Fruit fly (Drosophila melanogaster): ENCODE results near the gene CG6282.

CG6282 gene

dm6 chr3L:8584086-8584485 lies 20.4 kb upstream of the CG6282 start (continued):
- TF ChIP-seq CG4854 (GFP tag; optimal IDR thresholded peaks at IDR 0.05) (no peak), da (GFP tag; optimal IDR thresholded peaks at IDR 0.05) (no peak), CG31365 (tag; optimal IDR thresholded peaks at IDR 0.05) (peak; percentile 26), Opbp (GFP tag; IDR thresholded peaks at IDR 0.05; ENCODE audit: partially characterized antibody) (no peak), CG12155 (GFP tag; optimal IDR thresholded peaks at IDR 0.05) (no peak), az2 (GFP tag; optimal IDR thresholded peaks at IDR 0.05) (no peak), Aef1 (GFP tag; IDR thresholded peaks at IDR 0.05) (no peak), CG7928 (GFP tag; optimal IDR thresholded peaks at IDR 0.05) (no peak), Fer1 (GFP tag; optimal IDR thresholded peaks at IDR 0.05) (peak; percentile 61), GATAe (GFP tag; conservative IDR thresholded peaks at IDR 0.05) (no peak), CG3163 (GFP tag; optimal IDR thresholded peaks at IDR 0.05) (no peak), fd3F (GFP tag; optimal IDR thresholded peaks at IDR 0.05) (peak; percentile 24), HLH4C (GFP tag; IDR thresholded peaks at IDR 0.05; ENCODE audit: partially characterized antibody) (no peak), CG10543 (GFP tag; optimal IDR thresholded peaks at IDR 0.05) (peak; percentile 15), CG14965 (GFP tag; optimal IDR thresholded peaks at IDR 0.05; ENCODE audit: borderline replicate concordance) (peak; percentile 24), NK7.1 (GFP tag; optimal IDR thresholded peaks at IDR 0.05) (peak; percentile 49), abd-A (tag; optimal IDR thresholded peaks at IDR 0.05) (no peak), chn (GFP tag; optimal IDR thresholded peaks at IDR 0.05) (no peak), Hmr (GFP tag; optimal IDR thresholded peaks at IDR 0.05) (peak; percentile 82), CG6854 (GFP tag; optimal IDR thresholded peaks at IDR 0.05) (peak; percentile 71), cg (GFP tag; optimal IDR thresholded peaks at IDR 0.05) (no peak), nerfin-2 (GFP tag; IDR thresholded peaks at IDR 0.05; ENCODE audit: partially characterized antibody) (no peak), CG13424 (tag; optimal IDR thresholded peaks at IDR 0.05) (no peak), CG4360 (GFP tag; IDR thresholded peaks at IDR 0.05) (no peak), Bgb (GFP tag; IDR thresholded peaks at IDR 0.05; ENCODE audit: partially characterized antibody) (no peak), CG6813 (GFP tag; optimal IDR thresholded peaks at IDR 0.05) (peak; percentile 39), CG2199 (GFP tag; IDR thresholded peaks at IDR 0.05) (no peak), br (optimal IDR thresholded peaks at IDR 0.05) (no peak), CG31224 (GFP tag; IDR thresholded peaks at IDR 0.05) (no peak), CG3065 (GFP tag; optimal IDR thresholded peaks at IDR 0.05) (no peak), Fer2 (tag; optimal IDR thresholded peaks at IDR 0.05) (peak; percentile 3), CG8944 (GFP tag; optimal IDR thresholded peaks at IDR 0.05) (no peak), C15 (GFP tag; IDR thresholded peaks at IDR 0.05) (no peak), CG12236 (GFP tag; optimal IDR thresholded peaks at IDR 0.05) (no peak), Lhr (GFP tag; optimal IDR thresholded peaks at IDR 0.05) (no peak), MBD-R2 (GFP tag; IDR thresholded peaks at IDR 0.05) (no peak), bbx (GFP tag; IDR thresholded peaks at IDR 0.05; ENCODE audit: partially characterized antibody) (no peak), CG9932 (GFP tag; IDR thresholded peaks at IDR 0.05) (no peak), sqz (GFP tag; optimal IDR thresholded peaks at IDR 0.05) (no peak), CG15514 (GFP tag; optimal IDR thresholded peaks at IDR 0.05) (peak; percentile 68), Usf (GFP tag; optimal IDR thresholded peaks at IDR 0.05) (no peak), CG11723 (GFP tag; optimal IDR thresholded peaks at IDR 0.05) (no peak), CG2116 (GFP tag; optimal IDR thresholded peaks at IDR 0.05) (peak; percentile 28), CG11695 (GFP tag; IDR thresholded peaks at IDR 0.05) (0 out of 3 replicates have a peak, but pooled peaks have one; percentile 25), Stat92E (GFP tag; optimal IDR thresholded peaks at IDR 0.05) (no peak), tup (GFP tag; optimal IDR thresholded peaks at IDR 0.05) (peak; percentile 24), NC2β (GFP tag; optimal IDR thresholded peaks at IDR 0.05) (no peak), dimm (GFP tag; IDR thresholded peaks at IDR 0.05) (no peak), fru (optimal IDR thresholded peaks at IDR 0.05) (no peak), Spps (tag; optimal IDR thresholded peaks at IDR 0.05) (no peak), Taf1 (GFP tag; IDR thresholded peaks at IDR 0.05) (no peak), stc (GFP tag; IDR thresholded peaks at IDR 0.05) (no peak)

All from whole organism, embryonic.